Worm (Caenorhabditis elegans): ENCODE measurements around the gene H01M10.1.

H01M10.1 gene

DNA sequence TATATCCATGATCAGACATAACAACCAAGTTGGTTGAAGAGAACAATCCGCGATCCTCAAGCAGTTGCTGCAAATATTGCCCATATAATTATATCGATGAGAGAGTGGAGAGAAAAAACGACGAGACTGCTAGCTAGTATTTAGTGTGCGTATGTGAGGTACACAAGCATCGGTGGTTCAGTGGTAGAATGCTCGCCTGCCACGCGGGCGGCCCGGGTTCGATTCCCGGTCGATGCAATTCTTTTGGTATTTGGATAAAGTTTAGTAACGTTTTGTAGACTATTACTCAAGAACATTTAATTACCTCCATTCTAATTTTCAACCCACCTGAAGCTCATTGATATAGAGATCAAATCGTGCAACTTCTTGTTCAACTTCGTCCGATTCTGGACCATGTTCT is 32.7 kb upstream of the H01M10.1 start (continued):
- TF ChIP-seq mep-1 (tag; optimal IDR thresholded peaks at IDR 0.05) (peak; percentile 85), ceh-28 (tag; optimal IDR thresholded peaks at IDR 0.05) (no peak), ctbp-1 (GFP tag; IDR thresholded peaks at IDR 0.05) (peak; percentile 75; the same call in 1 of the 2 replicates)

DNA sequence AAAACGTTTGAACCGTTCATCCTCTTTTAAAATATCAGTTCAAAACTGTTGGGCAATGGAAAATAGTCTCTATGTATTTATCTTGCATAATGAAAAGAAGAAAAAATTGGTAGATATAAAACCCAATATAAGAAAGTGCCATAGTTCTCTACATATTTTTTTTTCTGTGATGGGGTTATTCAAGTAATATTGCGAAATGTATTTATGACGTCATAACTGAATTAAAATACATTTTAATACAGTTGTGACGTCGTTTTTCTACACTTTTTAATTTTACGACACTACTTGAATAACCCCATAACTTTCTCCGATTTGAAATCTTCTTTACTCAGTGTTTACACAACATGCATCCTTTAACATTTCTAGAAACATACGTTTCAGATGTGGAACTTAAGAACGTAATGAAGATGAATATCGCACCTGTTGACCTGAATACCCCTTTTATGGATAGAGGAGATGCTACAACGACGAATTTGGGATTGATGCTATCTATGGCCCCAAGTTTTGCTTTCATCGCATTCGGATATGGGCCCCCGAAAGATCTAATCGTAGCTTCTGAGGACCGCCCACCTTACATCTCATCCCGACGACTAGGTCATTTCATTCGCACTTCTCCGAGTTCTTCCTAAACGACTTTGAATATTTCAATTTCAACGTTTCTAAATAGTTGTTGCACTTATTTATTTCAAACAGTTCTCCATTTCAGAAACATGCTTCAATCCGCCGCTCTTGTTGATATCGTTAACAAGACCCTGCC is 27.3 kb upstream of the H01M10.1 start, which contains the start of gene T03G6.1:
Gene T03G6.1, plus strand, starts transcription at position 707 of the 757 bp plus-strand sequence.
- no peak for TF ChIP-seq zfp-3 (GFP tag; conservative IDR thresholded peaks at IDR 0.05)
- TF ChIP-seq nhr-77 (tag; optimal IDR thresholded peaks at IDR 0.05), result no peak
- peak in 1 of 2 experiments; percentile 66 for TF ChIP-seq unc-62 (GFP tag; optimal IDR thresholded peaks at IDR 0.05 in 1 of 2)
- no peak for TF ChIP-seq unc-62 (tag; optimal IDR thresholded peaks at IDR 0.05)

ce11 chrX:2604358-2605016 is 24.1 kb upstream of the H01M10.1 start:
- TF ChIP-seq unc-62 (GFP tag; optimal IDR thresholded peaks at IDR 0.05 in 1 of 2) (peak in 1 of 2 experiments; percentile 13), unc-62 (tag; optimal IDR thresholded peaks at IDR 0.05) (no peak), unc-39 (tag; optimal IDR thresholded peaks at IDR 0.05) (no peak), aha-1 (tag) (peak; percentile 95), nhr-111 (GFP tag; optimal IDR thresholded peaks at IDR 0.05) (no peak), mxl-3 (GFP tag; optimal IDR thresholded peaks at IDR 0.05) (no peak), dve-1 (tag; optimal IDR thresholded peaks at IDR 0.05; ENCODE audit: insufficient read depth) (peak; percentile 36), fkh-10 (GFP tag; optimal IDR thresholded peaks at IDR 0.05) (peak; percentile 23), lsy-2 (tag; optimal IDR thresholded peaks at IDR 0.05) (peak in 1 of 2 experiments; percentile 4), nhr-102 (tag; optimal IDR thresholded peaks at IDR 0.05) (no peak)

ce11 chrX:2601025-2601705 is 20.8 kb upstream of the H01M10.1 start:
- TF ChIP-seq hlh-30 (tag; optimal IDR thresholded peaks at IDR 0.05; ENCODE audit: insufficient read depth), result peak; percentile 1
- no peak for TF ChIP-seq unc-39 (tag; optimal IDR thresholded peaks at IDR 0.05)
- TF ChIP-seq aha-1 (tag), result peak; percentile 79
- peak in 1 of 2 experiments; percentile 69 for TF ChIP-seq unc-62 (GFP tag; optimal IDR thresholded peaks at IDR 0.05 in 1 of 2)
- TF ChIP-seq unc-62 (tag; optimal IDR thresholded peaks at IDR 0.05), result no peak
- peak in 1 of 2 experiments; percentile 12 for TF ChIP-seq hif-1 (tag; optimal IDR thresholded peaks at IDR 0.05)

DNA sequence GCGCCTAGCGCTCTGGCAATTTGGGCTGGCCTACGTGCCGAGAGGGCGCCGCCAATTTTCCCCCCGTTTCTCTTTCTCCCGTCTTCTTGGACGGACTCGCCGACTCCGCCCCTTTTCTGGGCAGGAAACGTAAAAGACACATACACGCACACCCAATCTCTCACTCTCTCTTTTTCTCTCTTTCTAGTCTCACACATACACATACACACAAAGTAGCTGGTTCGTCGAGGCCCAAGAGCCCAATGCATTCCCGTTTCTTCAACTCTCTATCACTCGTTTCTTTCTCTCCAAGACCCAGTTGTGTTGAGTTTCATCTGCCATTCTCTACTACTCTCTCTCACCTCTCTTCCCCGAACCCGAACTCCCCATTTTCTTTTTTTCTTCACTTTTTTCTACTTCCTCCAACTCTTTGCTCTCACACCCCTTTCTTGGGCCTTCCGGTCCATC is 18.5 kb upstream of the H01M10.1 start:
- TF ChIP-seq zip-11 (GFP tag; IDR thresholded peaks at IDR 0.05) (no peak), sdz-12 (GFP tag; optimal IDR thresholded peaks at IDR 0.05) (no peak), ama-1 (optimal IDR thresholded peaks at IDR 0.05) (no peak), mxl-3 (GFP tag; optimal IDR thresholded peaks at IDR 0.05) (peak; percentile 43), lsy-2 (tag; optimal IDR thresholded peaks at IDR 0.05) (peak; percentile 61 to 81), egl-43 (GFP tag; IDR thresholded peaks at IDR 0.05) (peak; percentile 67; the same call in 1 of the 2 replicates), duxl-1 (tag; optimal IDR thresholded peaks at IDR 0.05; ENCODE audit: poor library complexity) (no peak), nhr-76 (tag; optimal IDR thresholded peaks at IDR 0.05) (no peak), nhr-28 (tag; optimal IDR thresholded peaks at IDR 0.05) (peak; percentile 35), spr-1 (tag; optimal IDR thresholded peaks at IDR 0.05) (no peak), nhr-77 (tag; optimal IDR thresholded peaks at IDR 0.05) (peak; percentile 7), lin-1 (GFP tag; IDR thresholded peaks at IDR 0.05) (0 out of 2 replicates have a peak, but pooled peaks have one; percentile 6), ceh-44 (GFP tag; IDR thresholded peaks at IDR 0.05) (no peak), daf-8 (GFP tag; IDR thresholded peaks at IDR 0.05) (no peak), gei-8 (GFP tag; optimal IDR thresholded peaks at IDR 0.05) (no peak), hif-1 (tag; optimal IDR thresholded peaks at IDR 0.05) (peak; percentile 50 to 98), Y48G9A.11 (GFP tag; IDR thresholded peaks at IDR 0.05) (no peak), pqm-1 (tag; optimal IDR thresholded peaks at IDR 0.05) (no peak), spr-3 (GFP tag; optimal IDR thresholded peaks at IDR 0.05) (no peak), nhr-6 (tag; optimal IDR thresholded peaks at IDR 0.05) (no peak), dmd-6 (GFP tag; IDR thresholded peaks at IDR 0.05) (peak; percentile 32; the same call in 1 of the 2 replicates), dmd-8 (GFP tag; IDR thresholded peaks at IDR 0.05) (no peak), ceh-32 (tag; optimal IDR thresholded peaks at IDR 0.05; ENCODE audit: poor library complexity) (peak; percentile 71), unc-130 (GFP tag; optimal IDR thresholded peaks at IDR 0.05) (no peak), rbr-2 (tag; optimal IDR thresholded peaks at IDR 0.05) (peak; percentile 85), Y75B8A.6 (GFP tag; IDR thresholded peaks at IDR 0.05) (no peak)
